Worm (Caenorhabditis elegans): ENCODE results near the gene eif-3.L.
A peak's percentile ranks its signal among the peaks of the same experiment; 100 is the strongest.

The eif-3.L gene

DNA sequence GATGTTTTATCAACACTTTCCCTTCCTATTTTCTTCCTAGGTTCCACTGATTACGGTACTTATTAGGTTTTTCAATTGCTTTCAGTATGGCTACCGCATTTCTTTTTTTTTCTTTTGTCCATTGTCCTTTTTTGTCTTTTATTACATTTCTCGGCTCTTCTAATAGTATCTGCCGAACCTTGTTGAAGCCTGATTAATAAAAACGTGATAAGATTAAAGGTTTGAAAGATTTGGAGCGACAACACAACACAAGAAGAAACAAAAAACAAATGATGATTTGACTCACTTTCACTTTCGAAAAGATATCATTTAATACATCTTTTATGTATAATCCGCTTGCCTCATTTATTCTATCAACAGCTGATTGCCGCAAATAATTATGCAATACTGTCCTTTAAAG, 42.7 kb upstream of the eif-3.L start, which contains the start of gene C25H3.15:
Gene C25H3.15, plus strand, starts transcription at position 301 of the 400 bp plus-strand sequence.
- TF ChIP-seq lin-13 (tag; optimal IDR thresholded peaks at IDR 0.05), result no peak
- no peak for TF ChIP-seq elt-3 (tag; optimal IDR thresholded peaks at IDR 0.05)
- TF ChIP-seq unc-62 (GFP tag; optimal IDR thresholded peaks at IDR 0.05), result no peak
- TF ChIP-seq ham-2 (GFP tag; optimal IDR thresholded peaks at IDR 0.05), result no peak
- TF ChIP-seq ces-1 (GFP tag; optimal IDR thresholded peaks at IDR 0.05), result no peak
- TF ChIP-seq sem-2 (GFP tag; optimal IDR thresholded peaks at IDR 0.05), result no peak
- no peak for TF ChIP-seq nhr-28 (tag; optimal IDR thresholded peaks at IDR 0.05)
- TF ChIP-seq mep-1 (tag; optimal IDR thresholded peaks at IDR 0.05), result no peak
- no peak for TF ChIP-seq hlh-1 (tag; optimal IDR thresholded peaks at IDR 0.05)
- TF ChIP-seq M03D4.4 (tag; optimal IDR thresholded peaks at IDR 0.05), result no peak

DNA sequence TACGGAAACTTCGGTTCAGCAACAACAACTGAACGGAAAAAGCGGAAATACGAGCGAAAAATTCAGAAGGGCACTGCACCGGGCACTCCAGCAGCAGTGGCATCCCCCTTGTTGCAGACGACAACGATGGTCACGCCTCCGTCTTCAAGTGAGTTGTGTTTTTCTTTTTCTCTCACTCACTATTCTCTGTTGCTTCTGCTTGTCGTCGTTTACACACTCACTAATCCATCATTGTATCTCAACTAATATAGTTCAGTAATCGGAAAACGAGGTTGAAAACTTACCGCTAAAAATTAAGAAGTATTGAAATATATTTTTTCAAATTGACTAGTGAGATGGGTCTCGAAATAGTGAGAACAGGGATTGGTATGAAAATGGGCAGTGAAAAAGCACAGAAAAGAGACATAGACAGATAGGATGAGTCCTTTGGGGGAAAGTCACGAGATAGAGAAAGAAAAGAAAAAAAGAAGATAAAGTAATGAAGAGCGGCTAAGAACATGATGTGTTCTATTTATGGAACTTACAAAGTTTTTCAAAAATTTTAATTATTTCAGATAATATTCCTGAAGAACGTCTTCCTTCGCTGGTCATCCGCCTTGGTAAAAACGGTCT, 41.0 kb upstream of the eif-3.L start:
- no peak for TF ChIP-seq pha-4 (tag; optimal IDR thresholded peaks at IDR 0.05)
- TF ChIP-seq elt-1 (tag; optimal IDR thresholded peaks at IDR 0.05; ENCODE audit: borderline replicate concordance, insufficient read depth), result no peak
- no peak for TF ChIP-seq ces-1 (GFP tag; optimal IDR thresholded peaks at IDR 0.05)
- no peak for TF ChIP-seq flh-1 (GFP tag; optimal IDR thresholded peaks at IDR 0.05)
- no peak for TF ChIP-seq mab-5 (tag; optimal IDR thresholded peaks at IDR 0.05)
- TF ChIP-seq mep-1 (tag; optimal IDR thresholded peaks at IDR 0.05), result no peak
- no peak for TF ChIP-seq ceh-83 (GFP tag; optimal IDR thresholded peaks at IDR 0.05)
- TF ChIP-seq mls-2 (tag; optimal IDR thresholded peaks at IDR 0.05), result no peak
- TF ChIP-seq nhr-237 (tag; optimal IDR thresholded peaks at IDR 0.05), result no peak
- no peak for TF ChIP-seq tbx-8 (GFP tag; optimal IDR thresholded peaks at IDR 0.05)
- no peak for TF ChIP-seq bed-3 (GFP tag; optimal IDR thresholded peaks at IDR 0.05)
- TF ChIP-seq unc-62 (GFP tag; optimal IDR thresholded peaks at IDR 0.05), result no peak
- TF ChIP-seq lin-32 (GFP tag; optimal IDR thresholded peaks at IDR 0.05), result no peak
- TF ChIP-seq nhr-12 (tag; optimal IDR thresholded peaks at IDR 0.05), result no peak
- no peak for TF ChIP-seq nhr-76 (tag; optimal IDR thresholded peaks at IDR 0.05)
- no peak for TF ChIP-seq drap-1 (GFP tag; optimal IDR thresholded peaks at IDR 0.05)
- TF ChIP-seq ztf-11 (tag; optimal IDR thresholded peaks at IDR 0.05), result no peak
- no peak for TF ChIP-seq nhr-28 (tag; optimal IDR thresholded peaks at IDR 0.05)

DNA sequence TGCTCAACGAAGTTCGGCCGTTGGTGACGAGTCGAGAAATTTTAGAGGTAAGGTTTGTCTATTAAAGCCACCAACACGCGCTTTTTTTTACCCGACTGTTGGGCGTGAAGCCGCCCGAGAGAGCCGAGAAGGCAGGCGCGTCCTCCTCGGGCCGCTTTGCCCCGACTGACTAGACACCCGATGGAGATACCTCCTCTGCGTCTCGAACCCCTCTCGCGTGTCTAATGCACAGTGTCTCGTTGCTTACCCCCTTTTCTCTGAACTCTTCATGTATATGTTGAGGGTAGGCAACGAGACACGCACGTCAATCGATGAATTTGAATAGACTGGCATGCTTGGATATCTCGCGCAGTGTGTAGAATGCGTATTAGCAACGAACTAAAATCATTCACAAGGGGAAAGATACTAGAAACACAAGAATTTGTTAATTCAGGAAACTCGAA, 39.5 kb upstream of the eif-3.L start:
- TF ChIP-seq sptf-1 (tag; optimal IDR thresholded peaks at IDR 0.05) (peak; percentile 95), elt-1 (tag; optimal IDR thresholded peaks at IDR 0.05; ENCODE audit: borderline replicate concordance, insufficient read depth) (no peak), zip-8 (tag; optimal IDR thresholded peaks at IDR 0.05) (no peak), nhr-28 (tag; optimal IDR thresholded peaks at IDR 0.05) (no peak), lin-13 (tag; optimal IDR thresholded peaks at IDR 0.05) (no peak), blmp-1 (tag; optimal IDR thresholded peaks at IDR 0.05) (no peak), sem-2 (GFP tag; optimal IDR thresholded peaks at IDR 0.05) (peak; percentile 77), nhr-76 (tag; optimal IDR thresholded peaks at IDR 0.05) (peak; percentile 54), ztf-11 (tag; optimal IDR thresholded peaks at IDR 0.05) (peak; percentile 62), ceh-39 (tag; optimal IDR thresholded peaks at IDR 0.05) (peak; percentile 73), flh-1 (GFP tag; optimal IDR thresholded peaks at IDR 0.05) (peak; percentile 1), ham-2 (GFP tag; optimal IDR thresholded peaks at IDR 0.05) (peak; percentile 96), cnd-1 (tag; optimal IDR thresholded peaks at IDR 0.05) (peak; percentile 78), snpc-4 (tag; optimal IDR thresholded peaks at IDR 0.05) (no peak), mls-2 (tag; optimal IDR thresholded peaks at IDR 0.05) (peak; percentile 97), bed-3 (GFP tag; optimal IDR thresholded peaks at IDR 0.05) (peak; percentile 54), tbx-8 (GFP tag; optimal IDR thresholded peaks at IDR 0.05) (peak; percentile 34), mab-5 (tag; optimal IDR thresholded peaks at IDR 0.05) (no peak), lin-32 (GFP tag; optimal IDR thresholded peaks at IDR 0.05) (peak; percentile 70), hlh-1 (tag; optimal IDR thresholded peaks at IDR 0.05) (peak; percentile 79), unc-120 (tag; optimal IDR thresholded peaks at IDR 0.05; ENCODE audit: poor library complexity, severe bottlenecking) (peak; percentile 93), pha-4 (tag; optimal IDR thresholded peaks at IDR 0.05) (peak; percentile 80), drap-1 (GFP tag; optimal IDR thresholded peaks at IDR 0.05) (peak; percentile 90), nhr-2 (tag; optimal IDR thresholded peaks at IDR 0.05) (peak; percentile 38), lsy-2 (tag; optimal IDR thresholded peaks at IDR 0.05) (peak; percentile 70), ces-1 (GFP tag; optimal IDR thresholded peaks at IDR 0.05) (peak; percentile 61), mep-1 (tag; optimal IDR thresholded peaks at IDR 0.05) (peak; percentile 44), nhr-12 (tag; optimal IDR thresholded peaks at IDR 0.05) (peak; percentile 23), M03D4.4 (tag; optimal IDR thresholded peaks at IDR 0.05) (peak; percentile 86), unc-62 (GFP tag; optimal IDR thresholded peaks at IDR 0.05) (peak; percentile 58), nhr-237 (tag; optimal IDR thresholded peaks at IDR 0.05) (peak; percentile 71), unc-39 (tag; optimal IDR thresholded peaks at IDR 0.05) (no peak), ceh-83 (GFP tag; optimal IDR thresholded peaks at IDR 0.05) (peak; percentile 90), elt-3 (tag; optimal IDR thresholded peaks at IDR 0.05) (peak; percentile 76), ceh-43 (GFP tag; optimal IDR thresholded peaks at IDR 0.05) (peak; percentile 66)
